Fruit fly (Drosophila melanogaster) whole organism, prepupa: ENCODE measurements around the gene CG17349.

Experiments
- CG10669 ChIP-seq: fragments of 200-800 bp; sonication (Bioruptor generic); optimal IDR thresholded peaks from 3 replicates; lab custom pipeline; 2018; ENCODE audit warnings: missing biosample characterization, mild to moderate bottlenecking, missing genetic modification characterization, moderate library complexity
- CG11294 ChIP-seq: fragments of 200-800 bp; sonication (Bioruptor generic); IDR thresholded peaks from 2 replicates; pipeline ENCODE4 v1.3.6; 2022; ENCODE audit warnings: missing biosample characterization, missing genetic modification characterization
- CG11762 ChIP-seq: fragments of 200-800 bp; sonication (Bioruptor generic); optimal IDR thresholded peaks from 3 replicates; lab custom pipeline; 2016; ENCODE audit warnings: missing biosample characterization, missing genetic modification characterization; ENCODE audit not compliant: insufficient read depth
- CG11902 ChIP-seq: fragments of 200-800 bp; sonication (Bioruptor generic); optimal IDR thresholded peaks from 3 replicates; lab custom pipeline; 2016; ENCODE audit warnings: missing biosample characterization, missing genetic modification characterization
- CG3032 ChIP-seq: fragments of 200-800 bp; optimal IDR thresholded peaks from 2 replicates; lab custom pipeline; 2019; ENCODE audit warnings: missing biosample characterization, mild to moderate bottlenecking, missing genetic modification characterization, moderate library complexity
- CG31627 ChIP-seq: fragments of 200-800 bp; sonication (Bioruptor generic); optimal IDR thresholded peaks from 3 replicates; lab custom pipeline; 2016; ENCODE audit warnings: missing biosample characterization, missing genetic modification characterization
- CG32006 ChIP-seq: fragments of 200-800 bp; sonication (Bioruptor generic); optimal IDR thresholded peaks from 3 replicates; lab custom pipeline; 2017; ENCODE audit warnings: missing biosample characterization, mild to moderate bottlenecking, missing genetic modification characterization
- CG34406 ChIP-seq: fragments of 200-800 bp; sonication (Bioruptor generic); optimal IDR thresholded peaks from 3 replicates; lab custom pipeline; 2016; ENCODE audit warnings: missing biosample characterization, missing genetic modification characterization
- CG3919 ChIP-seq: fragments of 200-800 bp; sonication (Bioruptor generic); optimal IDR thresholded peaks from 3 replicates; lab custom pipeline; 2016; ENCODE audit warnings: missing biosample characterization, missing genetic modification characterization
- CG4318 ChIP-seq: fragments of 200-800 bp; sonication (Bioruptor generic); optimal IDR thresholded peaks from 3 replicates; lab custom pipeline; 2017; ENCODE audit warnings: missing biosample characterization, mild to moderate bottlenecking, missing genetic modification characterization
- CG6276 ChIP-seq: fragments of 200-800 bp; sonication (Bioruptor generic); optimal IDR thresholded peaks from 2 replicates; lab custom pipeline; 2017; ENCODE audit warnings: missing biosample characterization, mild to moderate bottlenecking, missing genetic modification characterization
- CG6792 ChIP-seq: fragments of 200-800 bp; sonication (Bioruptor generic); optimal IDR thresholded peaks from 3 replicates; lab custom pipeline; 2016; ENCODE audit warnings: missing biosample characterization, missing genetic modification characterization
- CG6808 ChIP-seq: fragments of 200-800 bp; sonication (Bioruptor generic); optimal IDR thresholded peaks from 3 replicates; lab custom pipeline; 2017; ENCODE audit warnings: missing biosample characterization, missing genetic modification characterization, mild to moderate bottlenecking, moderate library complexity, missing genetic modification reagents
- CG7368 ChIP-seq: fragments of 200-800 bp; sonication (Bioruptor generic); optimal IDR thresholded peaks from 3 replicates; lab custom pipeline; 2016; ENCODE audit warnings: missing biosample characterization, missing genetic modification characterization
- CG8119 ChIP-seq: fragments of 200-800 bp; sonication (Bioruptor generic); IDR thresholded peaks from 3 replicates; pipeline ENCODE4 v1.3.6; 2022; ENCODE audit warnings: missing biosample characterization, missing genetic modification characterization
- Eip75B ChIP-seq: fragments of 200-800 bp; sonication (Bioruptor generic); optimal IDR thresholded peaks from 3 replicates; lab custom pipeline; 2016; ENCODE audit warnings: missing biosample characterization, missing genetic modification characterization
- Eip78C ChIP-seq: fragments of 200-800 bp; sonication (Bioruptor generic); peaks from one replicate; lab custom pipeline; 2016; ENCODE audit warnings: missing biosample characterization, missing genetic modification characterization
- Eip93F ChIP-seq: fragments of 200-800 bp; sonication (Bioruptor generic); optimal IDR thresholded peaks from 2 replicates; lab custom pipeline; 2016; ENCODE audit warnings: missing biosample characterization, mild to moderate bottlenecking, missing genetic modification characterization
- Ets96B ChIP-seq: fragments of 200-800 bp; optimal IDR thresholded peaks from 2 replicates; lab custom pipeline; 2019; ENCODE audit warnings: missing biosample characterization, mild to moderate bottlenecking, missing genetic modification characterization, moderate library complexity
- Gug ChIP-seq: fragments of 200-800 bp; sonication (Bioruptor generic); IDR thresholded peaks from 2 replicates; pipeline ENCODE4 v1.3.6; 2022; ENCODE audit warnings: missing biosample characterization, missing genetic modification characterization
- Hr38 ChIP-seq: sonication (Bioruptor generic); optimal IDR thresholded peaks from 2 replicates; lab custom pipeline; 2016; ENCODE audit warnings: missing biosample characterization, missing genetic modification characterization
- Hr39 ChIP-seq: fragments of 200-800 bp; sonication (Bioruptor generic); optimal IDR thresholded peaks from 2 replicates; lab custom pipeline; 2016; ENCODE audit warnings: missing biosample characterization, missing genetic modification characterization
- Hr4 ChIP-seq: fragments of 200-800 bp; sonication (Bioruptor generic); optimal IDR thresholded peaks from 3 replicates; lab custom pipeline; 2016; ENCODE audit warnings: missing biosample characterization, missing genetic modification characterization
- Lpt ChIP-seq: fragments of 200-800 bp; sonication (Bioruptor generic); optimal IDR thresholded peaks from 3 replicates; lab custom pipeline; 2016; ENCODE audit warnings: missing biosample characterization, missing genetic modification characterization
- Met ChIP-seq: fragments of 200-800 bp; sonication (Bioruptor generic); optimal IDR thresholded peaks from 3 replicates; lab custom pipeline; 2016; ENCODE audit warnings: missing biosample characterization, missing genetic modification characterization
- OdsH ChIP-seq: fragments of 200-800 bp; sonication (Bioruptor generic); optimal IDR thresholded peaks from 3 replicates; lab custom pipeline; 2016; ENCODE audit warnings: missing biosample characterization, missing genetic modification characterization
- Smox ChIP-seq: fragments of 200-800 bp; sonication (Bioruptor generic); optimal IDR thresholded peaks from 3 replicates; lab custom pipeline; 2016; ENCODE audit warnings: missing biosample characterization, missing genetic modification characterization
- Sox102F ChIP-seq: fragments of 200-800 bp; sonication (Bioruptor generic); optimal IDR thresholded peaks from 2 replicates; lab custom pipeline; 2016; ENCODE audit warnings: missing biosample characterization, mild to moderate bottlenecking, missing genetic modification characterization
- Sox14 ChIP-seq: fragments of 200-800 bp; sonication (Bioruptor generic); optimal IDR thresholded peaks from 3 replicates; lab custom pipeline; 2016; ENCODE audit warnings: missing biosample characterization, missing genetic modification characterization
- Sox15 ChIP-seq: fragments of 200-800 bp; sonication (Bioruptor generic); optimal IDR thresholded peaks from 3 replicates; lab custom pipeline; 2016; ENCODE audit warnings: missing biosample characterization, missing genetic modification characterization
- acj6 ChIP-seq: fragments of 200-800 bp; sonication (Bioruptor generic); optimal IDR thresholded peaks from 3 replicates; lab custom pipeline; 2016; ENCODE audit warnings: missing biosample characterization, missing genetic modification characterization
- cyc ChIP-seq: fragments of 200-800 bp; sonication (Bioruptor generic); optimal IDR thresholded peaks from 3 replicates; lab custom pipeline; 2016; ENCODE audit warnings: missing biosample characterization, missing genetic modification characterization
- dac ChIP-seq: fragments of 200-800 bp; sonication (Bioruptor generic); optimal IDR thresholded peaks from 2 replicates; lab custom pipeline; 2017; ENCODE audit warnings: missing biosample characterization, mild to moderate bottlenecking, missing genetic modification characterization
- eg ChIP-seq: fragments of 200-800 bp; sonication (Bioruptor generic); IDR thresholded peaks from 3 replicates; pipeline ENCODE4 v1.3.6; 2022; ENCODE audit warnings: missing biosample characterization, missing genetic modification characterization
- esn ChIP-seq: fragments of 200-800 bp; sonication (Bioruptor generic); optimal IDR thresholded peaks from 2 replicates; lab custom pipeline; 2016; ENCODE audit warnings: missing biosample characterization, mild to moderate bottlenecking, missing genetic modification characterization, moderate library complexity
- fd59A ChIP-seq: fragments of 200-800 bp; sonication (Bioruptor generic); optimal IDR thresholded peaks from 2 replicates; lab custom pipeline; 2017; ENCODE audit warnings: missing biosample characterization, mild to moderate bottlenecking, missing genetic modification characterization, missing genetic modification reagents
- fd85E ChIP-seq: fragments of 200-800 bp; sonication (Bioruptor generic); optimal IDR thresholded peaks from 3 replicates; lab custom pipeline; 2016; ENCODE audit warnings: missing biosample characterization, missing genetic modification characterization
- fkh ChIP-seq: fragments of 200-800 bp; sonication (Bioruptor generic); optimal IDR thresholded peaks from 3 replicates; lab custom pipeline; 2017; ENCODE audit warnings: missing biosample characterization, mild to moderate bottlenecking, missing genetic modification characterization, moderate library complexity
- lz ChIP-seq: fragments of 200-800 bp; sonication (Bioruptor generic); optimal IDR thresholded peaks from 3 replicates; lab custom pipeline; 2016; ENCODE audit warnings: missing biosample characterization, missing genetic modification characterization
- salr ChIP-seq, 2 experiments: fragments of 200-800 bp; sonication (Bioruptor generic); optimal IDR thresholded peaks; 3 replicates each; lab custom pipeline; 2016 to 2018; ENCODE audit warnings: missing biosample characterization in 2 of 2, missing genetic modification characterization in 2 of 2, mild to moderate bottlenecking in 1 of 2
- spab ChIP-seq: fragments of 200-800 bp; sonication (Bioruptor generic); optimal IDR thresholded peaks from 2 replicates; lab custom pipeline; 2017; ENCODE audit warnings: missing biosample characterization, mild to moderate bottlenecking, missing genetic modification characterization, missing genetic modification reagents
- ss ChIP-seq, 2 experiments: fragments of 200-800 bp; sonication (Bioruptor generic); optimal IDR thresholded peaks; 2 replicates in 1 of 2; 3 replicates in 1 of 2; lab custom pipeline; 2017 to 2018; ENCODE audit warnings: mild to moderate bottlenecking in 2 of 2, missing biosample characterization in 2 of 2, missing genetic modification characterization in 2 of 2, moderate library complexity in 1 of 2
- svp ChIP-seq: fragments of 200-800 bp; sonication (Bioruptor generic); peaks from one replicate; lab custom pipeline; 2016; ENCODE audit warnings: missing biosample characterization, missing genetic modification characterization
- vri ChIP-seq: fragments of 200-800 bp; sonication (Bioruptor generic); optimal IDR thresholded peaks from 3 replicates; lab custom pipeline; 2016; ENCODE audit warnings: missing biosample characterization, mild to moderate bottlenecking, missing genetic modification characterization

Gene CG17349

DNA sequence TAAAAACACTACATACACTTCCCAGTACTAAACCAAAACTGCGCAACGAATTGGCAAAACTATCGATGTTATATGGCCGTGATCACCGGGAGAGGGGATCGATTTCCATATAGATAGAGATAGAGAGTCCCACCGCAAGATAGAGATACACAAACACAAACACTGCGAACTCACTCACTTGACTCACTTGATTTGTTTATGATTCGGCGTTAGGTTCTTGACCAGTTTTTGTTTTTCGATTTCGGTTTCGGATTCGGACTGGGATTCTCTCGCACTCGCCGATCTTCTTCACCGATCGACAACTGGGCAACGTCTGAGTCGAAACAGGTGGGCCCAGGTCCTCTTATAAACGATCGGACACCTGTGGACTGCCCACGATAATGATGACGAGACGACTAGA lies 19.5 kb downstream of the CG17349 start, which contains the start of gene CG17549:
Gene CG17549 (minus strand): TSS at position 327 of the 400 bp plus-strand sequence.
- no peak for TF ChIP-seq CG34406 (GFP tag; lab: Kevin White, UChicago)
- TF ChIP-seq CG11902 (GFP tag; lab: Kevin White, UChicago) = no peak
- no peak for TF ChIP-seq Sox14 (GFP tag; lab: Kevin White, UChicago)
- no peak for TF ChIP-seq vri (GFP tag; lab: Kevin White, UChicago)
- no peak for TF ChIP-seq spab (GFP tag; lab: Kevin White, UChicago)
- TF ChIP-seq CG4318 = no peak
- TF ChIP-seq CG3032 (tag; lab: Kevin White, UChicago) = no peak
- TF ChIP-seq Gug (GFP tag; lab: Robert Waterston, UW) = no peak
- TF ChIP-seq eg (GFP tag; lab: Robert Waterston, UW) = no peak
- TF ChIP-seq fd59A (GFP tag; lab: Kevin White, UChicago) = no peak
- TF ChIP-seq Met (GFP tag; lab: Kevin White, UChicago) = no peak
- no peak for TF ChIP-seq Ets96B
- TF ChIP-seq salr (GFP tag; optimal IDR thresholded peaks at IDR 0.05; lab: Kevin White, UChicago) = no peak
- no peak for TF ChIP-seq cyc (GFP tag; lab: Kevin White, UChicago)
- no peak for TF ChIP-seq CG11762 (GFP tag; lab: Kevin White, UChicago)
- no peak for TF ChIP-seq Sox102F (GFP tag; lab: Kevin White, UChicago)
- no peak for TF ChIP-seq Lpt (GFP tag; lab: Kevin White, UChicago)
- TF ChIP-seq CG10669 (GFP tag; lab: Kevin White, UChicago) = no peak

DNA sequence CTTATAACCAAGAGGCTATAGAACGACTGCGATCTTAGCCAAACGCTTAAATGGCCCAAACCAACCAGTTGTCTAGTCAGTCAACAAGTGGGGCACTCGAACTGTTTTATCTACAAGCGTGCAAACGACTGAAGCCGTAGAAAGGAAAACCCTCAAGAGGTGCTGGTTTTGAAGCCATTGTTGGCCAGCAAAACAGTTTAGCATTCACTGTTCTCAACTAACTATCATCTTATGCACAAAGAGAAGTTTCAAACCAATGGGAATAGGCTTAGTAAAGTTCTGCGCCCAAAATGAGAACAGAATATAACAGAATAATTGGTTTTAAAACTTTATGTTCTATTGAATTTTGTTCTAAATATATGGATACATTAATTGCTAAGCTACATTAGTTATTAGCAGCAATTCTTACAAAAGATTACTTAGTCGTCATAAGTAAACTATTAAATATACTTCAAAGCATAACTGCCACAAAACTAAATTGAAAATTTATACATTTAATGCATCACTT lies 23.5 kb downstream of the CG17349 start, which contains the start of gene CG31798:
Gene CG31798 (plus strand): TSS at position 458 of the 508 bp plus-strand sequence.
- no peak for TF ChIP-seq CG6808
- no peak for TF ChIP-seq CG6792 (GFP tag; lab: Kevin White, UChicago)
- no peak for TF ChIP-seq CG32006 (GFP tag; lab: Kevin White, UChicago)
- no peak for TF ChIP-seq Sox15 (GFP tag; lab: Kevin White, UChicago)
- TF ChIP-seq Hr38 = no peak
- TF ChIP-seq esn (GFP tag; lab: Kevin White, UChicago) = no peak
- no peak for TF ChIP-seq Smox (GFP tag; lab: Kevin White, UChicago)
- TF ChIP-seq CG3919 (GFP tag; lab: Kevin White, UChicago) = no peak
- no peak for TF ChIP-seq Lpt (GFP tag; lab: Kevin White, UChicago)
- no peak for TF ChIP-seq cyc (GFP tag; lab: Kevin White, UChicago)
- TF ChIP-seq Hr4 (GFP tag; lab: Kevin White, UChicago) = no peak
- no peak for TF ChIP-seq Met (GFP tag; lab: Kevin White, UChicago)
- no peak for TF ChIP-seq CG7368 (GFP tag; lab: Kevin White, UChicago)
- TF ChIP-seq OdsH (GFP tag; lab: Kevin White, UChicago) = no peak
- no peak for TF ChIP-seq Ets96B
- no peak for TF ChIP-seq fkh (GFP tag; lab: Kevin White, UChicago)
- no peak for TF ChIP-seq Eip78C (GFP tag; lab: Kevin White, UChicago)
- TF ChIP-seq Eip93F (GFP tag; lab: Kevin White, UChicago) = no peak

DNA sequence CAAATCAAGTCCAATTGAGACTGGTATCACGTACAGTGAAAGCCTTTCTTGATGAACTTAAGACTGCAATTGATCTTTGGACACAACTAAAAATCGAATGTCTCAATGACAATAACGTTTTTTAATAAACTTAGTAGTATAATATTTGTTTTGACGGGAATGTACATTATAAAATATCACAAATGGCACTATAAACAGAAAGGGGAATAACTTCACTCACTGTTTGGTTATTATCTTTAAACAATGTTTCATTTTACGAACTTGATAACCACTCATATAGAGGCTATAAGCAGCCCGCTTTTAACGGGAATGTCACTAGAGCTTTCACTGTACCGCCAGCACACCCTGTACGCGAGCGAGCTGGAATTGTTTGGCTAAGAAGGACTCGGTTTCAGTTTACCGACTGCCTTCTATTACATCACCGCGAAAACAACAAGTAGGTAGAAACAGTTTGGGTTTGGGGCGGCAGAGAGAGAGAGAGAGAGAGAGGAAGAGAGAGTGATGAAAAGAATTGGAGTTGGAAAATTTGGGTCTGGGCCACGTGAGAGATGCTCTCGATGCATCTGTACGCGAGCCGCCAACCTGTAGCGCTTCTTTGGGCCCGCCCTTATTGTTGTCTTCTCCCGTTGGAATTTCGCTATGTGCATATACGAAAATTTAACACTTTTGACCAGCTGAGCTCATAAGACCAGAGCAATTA lies 27.5 kb downstream of the CG17349 start:
- TF ChIP-seq CG11294 (GFP tag; lab: Robert Waterston, UW) = no peak
- TF ChIP-seq dac (GFP tag; lab: Kevin White, UChicago) = no peak
- TF ChIP-seq CG4318 = no peak
- TF ChIP-seq Sox14 (GFP tag; lab: Kevin White, UChicago) = peak; percentile 77
- peak; percentile 68 for TF ChIP-seq acj6 (GFP tag; lab: Kevin White, UChicago)
- peak; percentile 78 for TF ChIP-seq Hr39
- peak; percentile 82 for TF ChIP-seq CG31627 (GFP tag; lab: Kevin White, UChicago)
- TF ChIP-seq eg (GFP tag; lab: Robert Waterston, UW) = 0 out of 3 replicates have a peak, but pooled peaks have one; percentile 9
- peak; percentile 52 for TF ChIP-seq Ets96B
- peak; percentile 70 for TF ChIP-seq Sox102F (GFP tag; lab: Kevin White, UChicago)
- no peak for TF ChIP-seq ss (GFP tag; optimal IDR thresholded peaks at IDR 0.05; lab: Kevin White, UChicago)
- TF ChIP-seq CG8119 (GFP tag; lab: Robert Waterston, UW) = 0 out of 3 replicates have a peak, but pooled peaks have one; percentile 40
- TF ChIP-seq svp (GFP tag; lab: Kevin White, UChicago) = peak; percentile 90
- TF ChIP-seq CG11762 (GFP tag; lab: Kevin White, UChicago) = peak; percentile 30
- peak; percentile 51 for TF ChIP-seq CG6808
- TF ChIP-seq Lpt (GFP tag; lab: Kevin White, UChicago) = no peak
- peak; percentile 83 for TF ChIP-seq Met (GFP tag; lab: Kevin White, UChicago)
- peak; percentile 62 for TF ChIP-seq Eip75B (GFP tag; lab: Kevin White, UChicago)
- peak; percentile 76 for TF ChIP-seq lz (GFP tag; lab: Kevin White, UChicago)
- TF ChIP-seq fd85E = no peak
- TF ChIP-seq CG10669 (GFP tag; lab: Kevin White, UChicago) = peak; percentile 45
- no peak for TF ChIP-seq Hr38
- no peak for TF ChIP-seq CG6276 (GFP tag; lab: Kevin White, UChicago)
